Fruit fly (Drosophila melanogaster) whole organism, pupa: Measurements from ENCODE around the gene GlcAT-P.

ENCODE experiments used
- CG34367 ChIP-seq: fragments of 200-800 bp; sonication (Bioruptor generic); optimal IDR thresholded peaks from 2 replicates; lab custom pipeline; 2018; ENCODE audit warnings: missing biosample characterization, mild to moderate bottlenecking, missing genetic modification characterization
- CG4496 ChIP-seq: fragments of 200-800 bp; sonication (Bioruptor generic); IDR thresholded peaks from 3 replicates; pipeline ENCODE4 v1.3.6; 2022; ENCODE audit warnings: missing biosample characterization, missing genetic modification characterization
- CG9948 ChIP-seq: fragments of 200-800 bp; sonication (Bioruptor generic); optimal IDR thresholded peaks from 2 replicates; lab custom pipeline; 2018; ENCODE audit warnings: missing biosample characterization, mild to moderate bottlenecking, missing genetic modification characterization, moderate library complexity

DNA sequence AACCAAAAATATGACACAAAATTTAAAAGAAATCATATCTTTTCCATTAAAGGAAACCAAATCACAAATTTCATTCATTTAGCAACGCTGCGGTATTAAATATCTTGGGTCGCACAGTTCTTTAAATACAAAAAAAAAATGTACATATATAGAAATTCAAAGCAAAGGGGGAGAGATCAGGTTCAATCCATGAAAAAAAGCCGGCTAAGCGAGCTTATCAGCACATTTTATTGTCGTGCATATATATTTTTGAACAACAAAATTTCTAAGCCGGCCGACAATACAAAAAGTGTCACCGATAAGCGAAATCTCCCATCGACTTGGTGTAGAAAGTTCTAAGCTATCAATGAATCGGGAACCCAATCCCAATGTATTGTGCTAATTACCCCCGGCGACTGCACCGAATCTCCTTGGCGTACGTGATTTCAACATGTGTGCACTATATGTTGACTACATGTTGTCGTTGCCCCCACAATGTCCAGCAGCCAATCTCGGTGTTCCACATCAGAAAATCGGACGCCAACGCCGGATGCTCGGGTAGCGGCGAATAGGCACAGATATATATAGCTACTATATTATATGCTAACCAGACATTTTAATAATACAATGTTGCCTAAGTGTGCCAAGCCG, 6.6 kb upstream of the GlcAT-P start:
- TF ChIP-seq CG9948 (tag; lab: Kevin White, UChicago), result no peak
- no peak for TF ChIP-seq CG4496
- no peak for TF ChIP-seq CG34367 (tag; lab: Kevin White, UChicago)
